Worm (Caenorhabditis elegans): ENCODE measurements around the gene F10D7.10.

The F10D7.10 gene

ce11 chrX:17386130-17386529 lies 6.6 kb upstream of the F10D7.10 start:
- TF ChIP-seq C16A3.4 (tag; optimal IDR thresholded peaks at IDR 0.05) (no peak), nhr-28 (tag; optimal IDR thresholded peaks at IDR 0.05) (no peak), ceh-8 (GFP tag; optimal IDR thresholded peaks at IDR 0.05) (no peak), blmp-1 (tag; optimal IDR thresholded peaks at IDR 0.05) (no peak), ceh-88 (GFP tag; IDR thresholded peaks at IDR 0.05) (no peak), ets-5 (GFP tag; IDR thresholded peaks at IDR 0.05) (no peak), nhr-47 (tag; optimal IDR thresholded peaks at IDR 0.05) (no peak), zag-1 (tag; optimal IDR thresholded peaks at IDR 0.05) (no peak), tbx-2 (tag; optimal IDR thresholded peaks at IDR 0.05) (no peak), isw-1 (GFP tag; IDR thresholded peaks at IDR 0.05) (no peak), mep-1 (tag; optimal IDR thresholded peaks at IDR 0.05) (no peak), tlp-1 (tag; optimal IDR thresholded peaks at IDR 0.05) (no peak), skn-1 (tag; optimal IDR thresholded peaks at IDR 0.05) (no peak)

ce11 chrX:17385102-17385501 lies 5.5 kb upstream of the F10D7.10 start:
- TF ChIP-seq elt-2 (tag; optimal IDR thresholded peaks at IDR 0.05) (no peak), tlp-1 (tag; optimal IDR thresholded peaks at IDR 0.05) (no peak), ceh-90 (tag; optimal IDR thresholded peaks at IDR 0.05) (no peak), efl-1 (optimal IDR thresholded peaks at IDR 0.05) (no peak), efl-1 (GFP tag; optimal IDR thresholded peaks at IDR 0.05 in 1 of 2) (no peak), lsy-2 (tag; optimal IDR thresholded peaks at IDR 0.05) (peak in 1 of 2 experiments; percentile 61), lin-39 (tag; optimal IDR thresholded peaks at IDR 0.05) (peak; percentile 9), nhr-20 (tag; optimal IDR thresholded peaks at IDR 0.05) (peak; percentile 13), lin-13 (GFP tag; optimal IDR thresholded peaks at IDR 0.05) (no peak), mep-1 (tag; optimal IDR thresholded peaks at IDR 0.05) (no peak), nhr-237 (tag; optimal IDR thresholded peaks at IDR 0.05) (no peak), C16A3.4 (tag; optimal IDR thresholded peaks at IDR 0.05) (peak; percentile 24), isw-1 (GFP tag; IDR thresholded peaks at IDR 0.05) (no peak), ceh-63 (GFP tag; optimal IDR thresholded peaks at IDR 0.05) (no peak), hlh-4 (tag; optimal IDR thresholded peaks at IDR 0.05) (no peak), nhr-19 (GFP tag; conservative IDR thresholded peaks at IDR 0.05) (peak; percentile 43), snu-23 (GFP tag; optimal IDR thresholded peaks at IDR 0.05) (peak; percentile 14), pag-3 (tag; optimal IDR thresholded peaks at IDR 0.05; ENCODE audit: borderline replicate concordance, insufficient read depth) (no peak), lin-14 (GFP tag; optimal IDR thresholded peaks at IDR 0.05) (peak; percentile 56), rnt-1 (tag; optimal IDR thresholded peaks at IDR 0.05) (peak; percentile 76), aly-2 (tag; optimal IDR thresholded peaks at IDR 0.05) (no peak), lir-3 (tag; optimal IDR thresholded peaks at IDR 0.05; ENCODE audit: poor library complexity) (peak; percentile 27), mdl-1 (tag; optimal IDR thresholded peaks at IDR 0.05) (peak in 1 of 2 experiments; percentile 43), hpl-2 (GFP tag; optimal IDR thresholded peaks at IDR 0.05) (no peak), ztf-11 (tag; optimal IDR thresholded peaks at IDR 0.05) (no peak), swsn-7 (tag; optimal IDR thresholded peaks at IDR 0.05) (no peak), nhr-71 (tag; optimal IDR thresholded peaks at IDR 0.05) (peak; percentile 69), xbp-1 (tag; optimal IDR thresholded peaks at IDR 0.05) (no peak), vab-15 (tag; optimal IDR thresholded peaks at IDR 0.05) (no peak), unc-130 (tag; optimal IDR thresholded peaks at IDR 0.05) (peak; percentile 48), jun-1 (tag; optimal IDR thresholded peaks at IDR 0.05) (no peak)

- TF ChIP-seq ceh-90 (tag; optimal IDR thresholded peaks at IDR 0.05) = no peak
- no peak for TF ChIP-seq sox-4 (tag; optimal IDR thresholded peaks at IDR 0.05)
- no peak for TF ChIP-seq efl-1 (optimal IDR thresholded peaks at IDR 0.05)
- no peak for TF ChIP-seq efl-1 (GFP tag; optimal IDR thresholded peaks at IDR 0.05 in 1 of 2)
- no peak for TF ChIP-seq nhr-76 (tag; optimal IDR thresholded peaks at IDR 0.05)
- TF ChIP-seq aha-1 (tag; optimal IDR thresholded peaks at IDR 0.05) = no peak
- TF ChIP-seq fkh-4 (tag; optimal IDR thresholded peaks at IDR 0.05; ENCODE audit: borderline replicate concordance) = no peak
- no peak for TF ChIP-seq nhr-77 (tag; optimal IDR thresholded peaks at IDR 0.05)
- no peak for TF ChIP-seq C04F5.9 (tag; optimal IDR thresholded peaks at IDR 0.05)
- no peak for TF ChIP-seq nhr-12 (tag; optimal IDR thresholded peaks at IDR 0.05)
- TF ChIP-seq C34B4.2 (tag; optimal IDR thresholded peaks at IDR 0.05) = no peak
- no peak for TF ChIP-seq ceh-8 (GFP tag; optimal IDR thresholded peaks at IDR 0.05)
- TF ChIP-seq egl-13 (tag; optimal IDR thresholded peaks at IDR 0.05) = no peak
- no peak for TF ChIP-seq egl-27 (tag; optimal IDR thresholded peaks at IDR 0.05)
- TF ChIP-seq lin-15B (tag; optimal IDR thresholded peaks at IDR 0.05) = no peak
- TF ChIP-seq pag-3 (tag; optimal IDR thresholded peaks at IDR 0.05; ENCODE audit: borderline replicate concordance, insufficient read depth) = no peak
- TF ChIP-seq zag-1 (tag; optimal IDR thresholded peaks at IDR 0.05) = no peak
- TF ChIP-seq lin-14 (GFP tag; optimal IDR thresholded peaks at IDR 0.05) = no peak
- TF ChIP-seq fkh-8 (tag; optimal IDR thresholded peaks at IDR 0.05) = no peak
These were observed 4.8 kb upstream of the F10D7.10 start for ce11 chrX:17384343-17384742.

All from whole organism, L1 larva.